Worm (Caenorhabditis elegans) whole organism, L4 larva: ENCODE measurements around the gene prx-5.
A peak's percentile ranks its signal among the peaks of the same experiment; 100 is the strongest.

Source experiments
- ZK546.5 ChIP-seq, 2 experiments: sonication (generic microtip); optimal IDR thresholded peaks; 2 replicates each; lab custom pipeline; 2017; ENCODE audit warnings: missing biosample characterization in 2 of 2, missing genetic modification characterization in 2 of 2
- aha-1 ChIP-seq: fragments of 150-350 bp; peaks from one replicate; lab custom pipeline; 2014; ENCODE audit warnings: missing biosample characterization, missing genetic modification characterization
- ceh-20 ChIP-seq: fragments of 200-800 bp; sonication (Bioruptor generic); IDR thresholded peaks from 2 replicates; pipeline ENCODE4 v1.3.6; 2022; ENCODE audit warnings: missing genetic modification reagents, missing genetic modification characterization, missing compliant biosample characterization
- daf-12 ChIP-seq: fragments of 150-350 bp; optimal IDR thresholded peaks from 2 replicates; lab custom pipeline; 2014; ENCODE audit warnings: missing biosample characterization, missing genetic modification reagents, missing genetic modification characterization
- daf-16 ChIP-seq, 3 experiments: sonication (generic microtip); optimal IDR thresholded peaks; 2 replicates each; lab custom pipeline; 2016 to 2017; ENCODE audit warnings: missing genetic modification characterization in 3 of 3, missing genetic modification reagents in 3 of 3, mild to moderate bottlenecking in 2 of 3, missing compliant biosample characterization in 2 of 3, missing biosample characterization in 1 of 3, moderate library complexity in 1 of 3
- dmd-6 ChIP-seq: fragments of 200-800 bp; sonication (Bioruptor generic); IDR thresholded peaks from 2 replicates; pipeline ENCODE4 v1.3.6; 2022; ENCODE audit warnings: missing genetic modification reagents, missing genetic modification characterization, missing compliant biosample characterization
- dve-1 ChIP-seq: sonication (generic microtip); optimal IDR thresholded peaks from 2 replicates; lab custom pipeline; 2017; ENCODE audit warnings: antibody characterized with exemption, mild to moderate bottlenecking, missing genetic modification characterization, missing compliant biosample characterization; ENCODE audit not compliant: insufficient read depth
- egl-27 ChIP-seq: sonication (generic microtip); optimal IDR thresholded peaks from 3 replicates; lab custom pipeline; 2017; ENCODE audit warnings: missing biosample characterization, missing genetic modification reagents, missing genetic modification characterization
- hif-1 ChIP-seq, 2 experiments: sonication (generic microtip); optimal IDR thresholded peaks; 2 replicates each; lab custom pipeline; 2016 to 2017; ENCODE audit warnings: missing compliant biosample characterization in 2 of 2, missing genetic modification characterization in 2 of 2, missing genetic modification reagents in 2 of 2, missing genotype in 2 of 2, mild to moderate bottlenecking in 1 of 2
- hlh-11 ChIP-seq: fragments of 200-800 bp; sonication (Bioruptor generic); optimal IDR thresholded peaks from 2 replicates; lab custom pipeline; 2018; ENCODE audit warnings: mild to moderate bottlenecking, missing genetic modification characterization, missing compliant biosample characterization
- hlh-30 ChIP-seq: sonication (generic microtip); optimal IDR thresholded peaks from 2 replicates; lab custom pipeline; 2017; ENCODE audit warnings: antibody characterized with exemption, mild to moderate bottlenecking, missing genetic modification characterization, missing compliant biosample characterization; ENCODE audit not compliant: insufficient read depth
- jun-1 ChIP-seq: fragments of 150-350 bp; optimal IDR thresholded peaks from 2 replicates; lab custom pipeline; 2014; ENCODE audit warnings: missing biosample characterization, missing genetic modification reagents, missing genetic modification characterization
- lin-1 ChIP-seq: fragments of 200-800 bp; sonication (Bioruptor generic); IDR thresholded peaks from 2 replicates; pipeline ENCODE4 v1.3.6; 2022; ENCODE audit warnings: missing genetic modification reagents, missing genetic modification characterization, missing compliant biosample characterization
- lin-13 ChIP-seq: fragments of 150-350 bp; optimal IDR thresholded peaks from 2 replicates; lab custom pipeline; 2014; ENCODE audit warnings: missing biosample characterization, missing genetic modification reagents, missing genetic modification characterization
- lir-3 ChIP-seq: sonication (generic microtip); optimal IDR thresholded peaks from 2 replicates; lab custom pipeline; 2016; ENCODE audit warnings: mild to moderate bottlenecking, missing genetic modification characterization, missing compliant biosample characterization
- lsy-2 ChIP-seq, 2 experiments: fragments of 150-350 bp in 1 of 2; sonication (generic microtip) in 1 of 2; optimal IDR thresholded peaks; 2 replicates each; lab custom pipeline; 2014 to 2017; ENCODE audit warnings: missing biosample characterization in 2 of 2, missing genetic modification characterization in 2 of 2
- mdl-1 ChIP-seq, 2 experiments: fragments of 150-350 bp in 1 of 2; sonication (generic microtip) in 1 of 2; optimal IDR thresholded peaks; 2 replicates each; lab custom pipeline; 2014 to 2017; ENCODE audit warnings: missing biosample characterization in 2 of 2, missing genetic modification characterization in 2 of 2
- mxl-3 ChIP-seq: fragments of 200-800 bp; sonication (Bioruptor generic); optimal IDR thresholded peaks from 2 replicates; lab custom pipeline; 2018; ENCODE audit warnings: mild to moderate bottlenecking, missing genetic modification characterization, missing compliant biosample characterization
- nhr-102 ChIP-seq: sonication (generic microtip); optimal IDR thresholded peaks from 2 replicates; lab custom pipeline; 2016; ENCODE audit warnings: mild to moderate bottlenecking, missing genetic modification characterization, moderate library complexity, missing compliant biosample characterization
- nhr-11 ChIP-seq: fragments of 150-350 bp; optimal IDR thresholded peaks from 2 replicates; lab custom pipeline; 2014; ENCODE audit warnings: missing biosample characterization, missing genetic modification characterization
- nhr-237 ChIP-seq: sonication (generic microtip); optimal IDR thresholded peaks from 2 replicates; lab custom pipeline; 2017; ENCODE audit warnings: missing biosample characterization, missing genetic modification characterization
- nhr-28 ChIP-seq: fragments of 150-350 bp; optimal IDR thresholded peaks from 2 replicates; lab custom pipeline; 2014; ENCODE audit warnings: missing biosample characterization, missing genetic modification characterization
- nhr-48 ChIP-seq: sonication (generic microtip); optimal IDR thresholded peaks from 2 replicates; lab custom pipeline; 2016; ENCODE audit warnings: mild to moderate bottlenecking, missing genetic modification characterization, missing compliant biosample characterization
- nhr-76 ChIP-seq: fragments of 150-350 bp; optimal IDR thresholded peaks from 2 replicates; lab custom pipeline; 2014; ENCODE audit warnings: missing biosample characterization, missing genetic modification characterization
- php-3 ChIP-seq: fragments of 200-800 bp; sonication (Bioruptor generic); IDR thresholded peaks from 2 replicates; pipeline ENCODE4 v1.3.6; 2022; ENCODE audit warnings: missing genetic modification reagents, missing genetic modification characterization, missing compliant biosample characterization
- rbr-2 ChIP-seq: sonication (generic microtip); optimal IDR thresholded peaks from 2 replicates; lab custom pipeline; 2016; ENCODE audit warnings: missing genotype, missing genetic modification characterization, missing compliant biosample characterization
- saeg-2 ChIP-seq: fragments of 200-800 bp; sonication (Bioruptor generic); IDR thresholded peaks from 2 replicates; pipeline ENCODE4 v1.3.6; 2022; ENCODE audit warnings: missing genetic modification reagents, missing genetic modification characterization, missing compliant biosample characterization
- snpc-1.2 ChIP-seq: fragments of 200-800 bp; sonication (Bioruptor generic); IDR thresholded peaks from 2 replicates; pipeline ENCODE4 v1.3.6; 2022; ENCODE audit warnings: missing genetic modification reagents, missing genetic modification characterization, missing compliant biosample characterization
- spr-1 ChIP-seq: sonication (generic microtip); optimal IDR thresholded peaks from 2 replicates; lab custom pipeline; 2016; ENCODE audit warnings: mild to moderate bottlenecking, missing genetic modification characterization, missing compliant biosample characterization
- spr-3 ChIP-seq: fragments of 200-800 bp; sonication (Bioruptor generic); optimal IDR thresholded peaks from 2 replicates; lab custom pipeline; 2018; ENCODE audit warnings: mild to moderate bottlenecking, missing genetic modification characterization, missing compliant biosample characterization
- tra-1 ChIP-seq: fragments of 200-800 bp; sonication (Bioruptor generic); IDR thresholded peaks from 2 replicates; pipeline ENCODE4 v1.3.6; 2022; ENCODE audit warnings: missing genetic modification reagents, missing genetic modification characterization, missing compliant biosample characterization
- zfp-2 ChIP-seq: sonication (generic microtip); optimal IDR thresholded peaks from 2 replicates; lab custom pipeline; 2016; ENCODE audit warnings: mild to moderate bottlenecking, missing genetic modification characterization, missing compliant biosample characterization
- zfp-3 ChIP-seq: fragments of 200-800 bp; sonication (Bioruptor generic); conservative IDR thresholded peaks from 2 replicates; pipeline ENCODE4 v1.3.6; 2022; ENCODE audit warnings: missing genetic modification reagents, missing genetic modification characterization, missing compliant biosample characterization
- ztf-11 ChIP-seq: fragments of 150-350 bp; optimal IDR thresholded peaks from 2 replicates; lab custom pipeline; 2014; ENCODE audit warnings: missing biosample characterization, missing genetic modification characterization

Gene prx-5

ce11 chrII:8740326-8740949, 35.8 kb downstream of the prx-5 start (continued):
- TF ChIP-seq rbr-2 (tag; lab: Kevin White, UChicago) (no peak), zfp-2 (tag; lab: Kevin White, UChicago) (no peak), mdl-1 (tag; optimal IDR thresholded peaks at IDR 0.05; lab: Kevin White, UChicago) (peak; percentile 49 to 82), saeg-2 (GFP tag; lab: Robert Waterston, UW) (0 out of 2 replicates have a peak, but pooled peaks have one; percentile 34), lir-3 (tag; lab: Kevin White, UChicago) (no peak), jun-1 (tag; lab: Kevin White, UChicago) (no peak), nhr-11 (tag; lab: Kevin White, UChicago) (peak; percentile 14), nhr-76 (tag; lab: Kevin White, UChicago) (no peak), snpc-1.2 (GFP tag; lab: Robert Waterston, UW) (no peak), spr-3 (no peak), ZK546.5 (tag; optimal IDR thresholded peaks at IDR 0.05; lab: Kevin White, UChicago) (no peak), egl-27 (tag; lab: Kevin White, UChicago) (no peak), nhr-102 (tag; lab: Kevin White, UChicago) (peak; percentile 22), mxl-3 (GFP tag; lab: Kevin White, UChicago) (peak; percentile 35), ztf-11 (tag; lab: Kevin White, UChicago) (no peak)

- TF ChIP-seq aha-1 (tag; lab: Kevin White, UChicago): peak; percentile 97
- peak; percentile 20 for TF ChIP-seq dve-1
- peak; percentile 26 for TF ChIP-seq nhr-11 (tag; lab: Kevin White, UChicago)
- no peak for TF ChIP-seq zfp-3
- TF ChIP-seq mxl-3 (GFP tag; lab: Kevin White, UChicago): peak; percentile 49
- peak; percentile 49; the same call in 1 of the 2 replicates for TF ChIP-seq tra-1 (GFP tag; lab: Robert Waterston, UW)
- peak; percentile 63 for TF ChIP-seq dmd-6
- TF ChIP-seq lsy-2 (tag; optimal IDR thresholded peaks at IDR 0.05; lab: Kevin White, UChicago): peak in 1 of 2 experiments; percentile 39
- no peak for TF ChIP-seq lin-13 (GFP tag; lab: Kevin White, UChicago)
- TF ChIP-seq hif-1 (tag; optimal IDR thresholded peaks at IDR 0.05; lab: Kevin White, UChicago): peak in 1 of 2 experiments; percentile 58
- TF ChIP-seq hlh-30: peak; percentile 73
- peak in 1 of 2 experiments; percentile 54 for TF ChIP-seq mdl-1 (tag; optimal IDR thresholded peaks at IDR 0.05; lab: Kevin White, UChicago)
- peak; percentile 16 for TF ChIP-seq nhr-28 (tag; lab: Kevin White, UChicago)
- TF ChIP-seq hlh-11 (tag; lab: Kevin White, UChicago): peak; percentile 62
- 0 out of 2 replicates have a peak, but pooled peaks have one; percentile 5 for TF ChIP-seq php-3 (GFP tag; lab: Robert Waterston, UW)
- peak; percentile 45; the same call in 1 of the 2 replicates for TF ChIP-seq ceh-20 (GFP tag; lab: Robert Waterston, UW)
- peak; percentile 55 for TF ChIP-seq nhr-48 (tag; lab: Kevin White, UChicago)
- no peak for TF ChIP-seq daf-12 (tag; lab: Kevin White, UChicago)
- TF ChIP-seq lin-1 (GFP tag; lab: Robert Waterston, UW): no peak; the same call in 1 of the 2 replicates
- no peak for TF ChIP-seq nhr-237
- TF ChIP-seq daf-16 (GFP tag; optimal IDR thresholded peaks at IDR 0.05; lab: Kevin White, UChicago): peak in 1 of 2 experiments; percentile 48
- TF ChIP-seq daf-16 (tag; optimal IDR thresholded peaks at IDR 0.05; lab: Kevin White, UChicago): peak; percentile 40
- TF ChIP-seq spr-1 (tag; lab: Kevin White, UChicago): no peak
These were observed 36.7 kb downstream of the prx-5 start for ce11 chrII:8741277-8741676.
